Fruit fly (Drosophila melanogaster) whole organism, embryonic: ENCODE data around the gene erm.

Experiments
- BtbVII ChIP-seq: fragments of 200-800 bp; sonication (Bioruptor generic); optimal IDR thresholded peaks from 3 replicates; lab custom pipeline; 2017; ENCODE audit warnings: missing biosample characterization, mild to moderate bottlenecking, missing genetic modification characterization
- CG10979 ChIP-seq: fragments of 200-800 bp; sonication (Bioruptor generic); optimal IDR thresholded peaks from 2 replicates; lab custom pipeline; 2018; ENCODE audit warnings: missing biosample characterization, mild to moderate bottlenecking, missing genetic modification characterization, moderate library complexity
- CG12155 ChIP-seq: fragments of 200-800 bp; sonication (Bioruptor generic); optimal IDR thresholded peaks from 3 replicates; lab custom pipeline; 2016; ENCODE audit warnings: missing biosample characterization, missing genetic modification characterization
- CG12391 ChIP-seq: fragments of 200-800 bp; sonication (Bioruptor generic); optimal IDR thresholded peaks from 3 replicates; lab custom pipeline; 2018; ENCODE audit warnings: missing biosample characterization, mild to moderate bottlenecking, missing genetic modification characterization, moderate library complexity
- CG13775 ChIP-seq: fragments of 200-800 bp; sonication (Bioruptor generic); optimal IDR thresholded peaks from 3 replicates; lab custom pipeline; 2017; ENCODE audit warnings: missing biosample characterization, mild to moderate bottlenecking, missing genetic modification characterization
- CG1603 ChIP-seq: fragments of 200-800 bp; sonication (Bioruptor generic); optimal IDR thresholded peaks from 2 replicates; lab custom pipeline; 2019; ENCODE audit warnings: missing biosample characterization, mild to moderate bottlenecking, missing genetic modification characterization, moderate library complexity
- CG17328 ChIP-seq: fragments of 200-800 bp; sonication (Bioruptor generic); IDR thresholded peaks from 2 replicates; pipeline ENCODE4 v1.3.6; 2022; ENCODE audit warnings: missing biosample characterization, missing genetic modification characterization
- CG18599 ChIP-seq: fragments of 200-800 bp; sonication (Bioruptor generic); optimal IDR thresholded peaks from 3 replicates; lab custom pipeline; 2017; ENCODE audit warnings: missing biosample characterization, missing genetic modification characterization, mild to moderate bottlenecking, moderate library complexity, missing genetic modification reagents
- CG34224 ChIP-seq: fragments of 200-800 bp; sonication (Bioruptor generic); IDR thresholded peaks from 3 replicates; pipeline ENCODE4 v1.3.6; 2022; ENCODE audit warnings: missing biosample characterization, missing genetic modification characterization; ENCODE audit not compliant: partially characterized antibody
- CG34376 ChIP-seq: fragments of 200-800 bp; sonication (Bioruptor generic); optimal IDR thresholded peaks from 2 replicates; lab custom pipeline; 2018; ENCODE audit warnings: missing biosample characterization, mild to moderate bottlenecking, missing genetic modification characterization
- CG3995 ChIP-seq: fragments of 200-800 bp; sonication (Bioruptor generic); optimal IDR thresholded peaks from 3 replicates; lab custom pipeline; 2016; ENCODE audit warnings: missing biosample characterization, missing genetic modification characterization
- CG7556 ChIP-seq: fragments of 200-800 bp; sonication (Bioruptor generic); optimal IDR thresholded peaks from 2 replicates; lab custom pipeline; 2017; ENCODE audit warnings: missing biosample characterization, mild to moderate bottlenecking, missing genetic modification characterization
- CG8089 ChIP-seq: fragments of 200-800 bp; sonication (Bioruptor generic); optimal IDR thresholded peaks from 3 replicates; lab custom pipeline; 2016; ENCODE audit warnings: missing biosample characterization, missing genetic modification characterization
- CG8478 ChIP-seq: fragments of >200 bp; optimal IDR thresholded peaks from 2 replicates; lab custom pipeline; 2018
- Camta ChIP-seq: fragments of 200-800 bp; sonication (Bioruptor generic); optimal IDR thresholded peaks from 2 replicates; lab custom pipeline; 2016; ENCODE audit warnings: missing biosample characterization, missing genetic modification characterization
- D ChIP-seq, 2 experiments: fragments of 200-800 bp in 1 of 2; fragments of >200 bp in 1 of 2; sonication (Bioruptor generic) in 1 of 2; optimal IDR thresholded peaks; 2 replicates in 1 of 2; 3 replicates in 1 of 2; lab custom pipeline; 2017; ENCODE audit warnings: mild to moderate bottlenecking in 1 of 2, missing biosample characterization in 1 of 2, missing genetic modification characterization in 1 of 2, missing genetic modification reagents in 1 of 2
- D19A ChIP-seq: fragments of 200-800 bp; optimal IDR thresholded peaks from 3 replicates; lab custom pipeline; 2019; ENCODE audit warnings: missing biosample characterization, mild to moderate bottlenecking, missing genetic modification characterization, moderate library complexity
- Dbx ChIP-seq: fragments of 200-800 bp; sonication (Bioruptor generic); IDR thresholded peaks from 3 replicates; pipeline ENCODE4 v1.3.6; 2022; ENCODE audit warnings: missing biosample characterization, missing genetic modification characterization
- E2f1 ChIP-seq: fragments of 200-800 bp; sonication (Bioruptor generic); IDR thresholded peaks from 2 replicates; pipeline ENCODE4 v1.3.6; 2022; ENCODE audit warnings: missing biosample characterization, missing genetic modification characterization
- HLH3B ChIP-seq: fragments of 200-800 bp; sonication (Bioruptor generic); IDR thresholded peaks from 2 replicates; pipeline ENCODE4 v1.3.6; 2022; ENCODE audit warnings: missing biosample characterization, missing genetic modification characterization
- Hey ChIP-seq: fragments of 200-800 bp; sonication (Bioruptor generic); optimal IDR thresholded peaks from 3 replicates; lab custom pipeline; 2018; ENCODE audit warnings: missing biosample characterization, mild to moderate bottlenecking, missing genetic modification characterization
- Hmr ChIP-seq: fragments of 200-800 bp; sonication (Bioruptor generic); optimal IDR thresholded peaks from 3 replicates; lab custom pipeline; 2017; ENCODE audit warnings: mild to moderate bottlenecking, missing biosample characterization, missing genetic modification reagents, missing genetic modification characterization
- NfI ChIP-seq: fragments of 200-800 bp; sonication (Bioruptor generic); optimal IDR thresholded peaks from 3 replicates; lab custom pipeline; 2018; ENCODE audit warnings: missing biosample characterization, mild to moderate bottlenecking, missing genetic modification characterization, moderate library complexity
- Ptx1 ChIP-seq: fragments of 200-800 bp; sonication (Bioruptor generic); IDR thresholded peaks from 2 replicates; pipeline ENCODE4 v1.3.6; 2022; ENCODE audit warnings: missing biosample characterization, missing genetic modification characterization
- Rfx ChIP-seq: fragments of 200-800 bp; sonication (Bioruptor generic); IDR thresholded peaks from 2 replicates; pipeline ENCODE4 v1.3.6; 2022; ENCODE audit warnings: missing biosample characterization, missing genetic modification characterization
- Sox102F ChIP-seq: fragments of 200-800 bp; sonication (Bioruptor generic); optimal IDR thresholded peaks from 2 replicates; lab custom pipeline; 2018; ENCODE audit warnings: missing biosample characterization, mild to moderate bottlenecking, missing genetic modification characterization, moderate library complexity
- Vsx1 ChIP-seq: fragments of 200-800 bp; sonication (Bioruptor generic); optimal IDR thresholded peaks from 2 replicates; lab custom pipeline; 2017; ENCODE audit warnings: missing biosample characterization, mild to moderate bottlenecking, missing genetic modification characterization, missing genetic modification reagents
- cad ChIP-seq: fragments of >200 bp; optimal IDR thresholded peaks from 2 replicates; lab custom pipeline; 2017; ENCODE audit warnings: missing biosample characterization, missing genetic modification characterization
- dmrt99B ChIP-seq: fragments of 200-800 bp; sonication (Bioruptor generic); optimal IDR thresholded peaks from 2 replicates; lab custom pipeline; 2018; ENCODE audit warnings: missing biosample characterization, mild to moderate bottlenecking, missing genetic modification characterization, moderate library complexity
- dysf ChIP-seq: fragments of 200-800 bp; sonication (Bioruptor generic); IDR thresholded peaks from 3 replicates; pipeline ENCODE4 v1.3.6; 2022; ENCODE audit warnings: missing biosample characterization, missing genetic modification characterization
- esg ChIP-seq: fragments of 200-800 bp; sonication (Bioruptor generic); conservative IDR thresholded peaks from 2 replicates; pipeline ENCODE4 v1.3.6; 2022; ENCODE audit warnings: missing biosample characterization, missing genetic modification characterization
- eve ChIP-seq, 2 experiments: fragments of >200 bp; optimal IDR thresholded peaks; 2 replicates each; lab custom pipeline; 2017; ENCODE audit warnings: missing biosample characterization in 2 of 2, missing genetic modification characterization in 2 of 2
- gem ChIP-seq: fragments of 200-800 bp; sonication (Bioruptor generic); optimal IDR thresholded peaks from 2 replicates; lab custom pipeline; 2019; ENCODE audit warnings: missing biosample characterization, mild to moderate bottlenecking, missing genetic modification characterization, moderate library complexity
- gt ChIP-seq: fragments of 200-800 bp; sonication (Bioruptor generic); IDR thresholded peaks from 2 replicates; pipeline ENCODE4 v1.3.6; 2022; ENCODE audit warnings: missing biosample characterization, missing genetic modification characterization
- jing ChIP-seq: fragments of 200-800 bp; sonication (Bioruptor generic); optimal IDR thresholded peaks from 2 replicates; lab custom pipeline; 2018; ENCODE audit warnings: missing biosample characterization, mild to moderate bottlenecking, missing genetic modification characterization
- lmd ChIP-seq: fragments of 200-800 bp; sonication (Bioruptor generic); IDR thresholded peaks from 2 replicates; pipeline ENCODE4 v1.3.6; 2022; ENCODE audit warnings: missing biosample characterization, missing genetic modification characterization
- lola ChIP-seq, 3 experiments: fragments of >200 bp in 2 of 3; fragments of 200-800 bp in 1 of 3; sonication (Bioruptor generic) in 1 of 3; optimal IDR thresholded peaks; 2 replicates each; lab custom pipeline; 2017 to 2019; ENCODE audit warnings: missing biosample characterization in 3 of 3, missing genetic modification characterization in 3 of 3, mild to moderate bottlenecking in 1 of 3, moderate library complexity in 1 of 3
- luna ChIP-seq: fragments of 200-800 bp; sonication (Bioruptor generic); optimal IDR thresholded peaks from 2 replicates; lab custom pipeline; 2016; ENCODE audit warnings: missing biosample characterization, missing genetic modification characterization
- mld ChIP-seq: fragments of 200-800 bp; sonication (Bioruptor generic); IDR thresholded peaks from 3 replicates; pipeline ENCODE4 v1.3.6; 2022; ENCODE audit warnings: missing biosample characterization, missing genetic modification characterization; ENCODE audit not compliant: partially characterized antibody
- prd ChIP-seq, 3 experiments: fragments of >200 bp in 2 of 3; fragments of 200-800 bp in 1 of 3; sonication (Bioruptor generic) in 1 of 3; optimal IDR thresholded peaks in 2 of 3; IDR thresholded peaks in 1 of 3; 2 replicates in 2 of 3; 3 replicates in 1 of 3; pipeline versions ENCODE4 v1.3.6 to Lab custom; 2017 to 2022; ENCODE audit warnings: missing biosample characterization in 1 of 3, missing genetic modification characterization in 1 of 3
- seq ChIP-seq: fragments of 200-800 bp; sonication (Bioruptor generic); IDR thresholded peaks from 2 replicates; pipeline ENCODE4 v1.3.6; 2022; ENCODE audit warnings: missing biosample characterization, missing genetic modification characterization
- sisA ChIP-seq: fragments of 200-800 bp; sonication (Bioruptor generic); IDR thresholded peaks from 2 replicates; pipeline ENCODE4 v1.3.6; 2022; ENCODE audit warnings: missing biosample characterization, missing genetic modification characterization
- slbo ChIP-seq: fragments of 200-800 bp; sonication (Bioruptor generic); IDR thresholded peaks from 2 replicates; pipeline ENCODE4 v1.3.6; 2022; ENCODE audit warnings: missing biosample characterization, missing genetic modification characterization
- sr ChIP-seq: fragments of 200-800 bp; sonication (Bioruptor generic); IDR thresholded peaks from 3 replicates; pipeline ENCODE4 v1.3.6; 2022; ENCODE audit warnings: missing biosample characterization, missing genetic modification characterization
- tgo ChIP-seq: fragments of 200-800 bp; sonication (Bioruptor generic); IDR thresholded peaks from 3 replicates; pipeline ENCODE4 v1.3.6; 2022; ENCODE audit warnings: missing biosample characterization, missing genetic modification characterization
- ttk ChIP-seq: fragments of 200-800 bp; sonication (Bioruptor generic); IDR thresholded peaks from 2 replicates; pipeline ENCODE4 v2.1.2; 2022; ENCODE audit warnings: missing biosample characterization, missing genetic modification characterization
- vvl ChIP-seq: fragments of 200-800 bp; sonication (Bioruptor generic); IDR thresholded peaks from 2 replicates; pipeline ENCODE4 v1.3.6; 2022; ENCODE audit warnings: missing biosample characterization, missing genetic modification characterization
- zfh1 ChIP-seq: fragments of 200-800 bp; sonication (Bioruptor generic); IDR thresholded peaks from 3 replicates; pipeline ENCODE4 v1.3.6; 2022; ENCODE audit warnings: missing biosample characterization, missing genetic modification characterization

erm gene

DNA sequence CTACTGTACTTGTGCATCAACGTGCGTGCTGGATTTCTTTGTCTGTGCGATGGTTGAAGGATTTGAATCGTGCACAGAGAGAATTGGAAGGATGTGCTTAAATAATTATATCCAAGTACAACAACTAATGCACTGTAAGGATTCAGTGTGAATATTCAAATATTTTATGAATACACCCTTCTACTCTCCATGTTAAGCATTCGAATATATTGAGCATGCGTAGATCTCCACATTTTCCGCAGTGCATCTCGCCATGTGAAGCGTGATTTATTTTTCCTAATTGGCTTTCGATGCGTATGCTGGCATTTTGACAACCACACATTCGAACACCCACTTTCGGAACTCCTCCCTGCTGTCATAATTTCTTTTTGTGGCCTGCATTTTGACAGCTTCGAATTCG, 10.1 kb downstream of the erm start (continued):
- TF ChIP-seq Dbx (GFP tag; lab: Robert Waterston, UW) (no peak), CG3995 (GFP tag; lab: Kevin White, UChicago) (no peak)
- TF ChIP-seq, all 482 proteins: peak for 11

DNA sequence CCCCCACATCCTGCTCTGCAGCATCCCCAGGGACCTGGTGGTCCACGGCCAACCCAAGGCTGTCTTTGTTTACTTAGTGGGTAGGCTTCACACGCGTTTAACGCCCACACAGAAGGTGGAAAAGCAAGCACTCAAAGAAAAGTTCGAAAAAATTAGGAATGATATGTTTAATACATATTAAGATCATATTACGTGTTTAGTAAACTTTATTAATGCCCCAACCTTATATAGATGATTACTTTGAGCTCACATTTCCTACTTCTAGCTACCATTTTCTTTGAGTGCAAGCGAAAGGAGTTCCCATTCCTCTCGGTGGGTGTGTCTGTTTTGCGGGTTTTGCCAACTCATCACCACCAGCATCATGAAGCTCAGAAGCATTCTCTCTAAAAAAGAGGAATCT, 10.7 kb downstream of the erm start:
- no peak for TF ChIP-seq CG12155
- TF ChIP-seq gt (GFP tag; lab: Robert Waterston, UW): no peak
- no peak for TF ChIP-seq Vsx1 (GFP tag; lab: Kevin White, UChicago)
- TF ChIP-seq ttk (GFP tag; lab: Robert Waterston, UW): 0 out of 2 replicates have a peak, but pooled peaks have one; percentile 12
- no peak for TF ChIP-seq CG13775 (GFP tag; lab: Kevin White, UChicago)
- peak; percentile 4 for TF ChIP-seq CG7556
- no peak for TF ChIP-seq Camta (GFP tag; lab: Kevin White, UChicago)
- peak; percentile 23; the same call in 1 of the 3 replicates for TF ChIP-seq dysf (GFP tag; lab: Robert Waterston, UW)
- TF ChIP-seq CG8478 (lab: Kevin White, UChicago): no peak
- no peak for TF ChIP-seq BtbVII (GFP tag; lab: Kevin White, UChicago)
- TF ChIP-seq CG34376 (GFP tag; lab: Kevin White, UChicago): no peak
- peak; percentile 27 for TF ChIP-seq dmrt99B
- peak; percentile 52; the same call in 1 of the 3 replicates for TF ChIP-seq tgo (GFP tag; lab: Robert Waterston, UW)
- TF ChIP-seq CG10979: peak; percentile 19
- TF ChIP-seq E2f1 (GFP tag; lab: Robert Waterston, UW): no peak
- TF ChIP-seq sisA (GFP tag; lab: Robert Waterston, UW): peak; percentile 38
- peak; percentile 44 for TF ChIP-seq Sox102F
- TF ChIP-seq jing (GFP tag; lab: Kevin White, UChicago): no peak
- no peak for TF ChIP-seq seq (GFP tag; lab: Robert Waterston, UW)
- peak; percentile 22 for TF ChIP-seq Hmr (GFP tag; lab: Kevin White, UChicago)
- no peak for TF ChIP-seq CG8089
- TF ChIP-seq CG18599 (GFP tag; lab: Kevin White, UChicago): peak; percentile 8
- peak; percentile 31; the same call in 1 of the 2 replicates for TF ChIP-seq CG17328 (GFP tag; lab: Robert Waterston, UW)
- no peak for TF ChIP-seq luna (GFP tag; lab: Kevin White, UChicago)
- no peak for TF ChIP-seq D (optimal IDR thresholded peaks at IDR 0.05; lab: Kevin White, UChicago)
- TF ChIP-seq D (GFP tag; optimal IDR thresholded peaks at IDR 0.05; lab: Kevin White, UChicago): peak; percentile 17
- TF ChIP-seq gem: peak; percentile 58
- TF ChIP-seq HLH3B (GFP tag; lab: Robert Waterston, UW): 0 out of 2 replicates have a peak, but pooled peaks have one; percentile 10
- no peak for TF ChIP-seq Hey (tag; lab: Kevin White, UChicago)
- TF ChIP-seq esg (GFP tag; lab: Robert Waterston, UW): peak; percentile 40; the same call in 1 of the 2 replicates
- TF ChIP-seq lola (GFP tag; optimal IDR thresholded peaks at IDR 0.05; lab: Kevin White, UChicago): no peak
- no peak for TF ChIP-seq prd (optimal IDR thresholded peaks at IDR 0.05; lab: Kevin White, UChicago)
- peak; percentile 31; the same call in 1 of the 3 replicates for TF ChIP-seq prd (GFP tag; IDR thresholded peaks at IDR 0.05; lab: Robert Waterston, UW)
- no peak for TF ChIP-seq CG34224 (GFP tag; lab: Robert Waterston, UW)
- TF ChIP-seq Ptx1 (GFP tag; lab: Robert Waterston, UW): peak; percentile 55; the same call in 1 of the 2 replicates
- TF ChIP-seq Rfx (GFP tag; lab: Robert Waterston, UW): 0 out of 2 replicates have a peak, but pooled peaks have one; percentile 9
- TF ChIP-seq sr: no peak
- TF ChIP-seq cad (GFP tag; lab: Kevin White, UChicago): no peak
- TF ChIP-seq D19A (tag; lab: Kevin White, UChicago): no peak
- peak; percentile 42 for TF ChIP-seq lmd (GFP tag; lab: Robert Waterston, UW)
- no peak for TF ChIP-seq mld (GFP tag; lab: Robert Waterston, UW)
- TF ChIP-seq zfh1 (GFP tag; lab: Robert Waterston, UW): peak; percentile 59; the same call in 2 of the 3 replicates
- no peak for TF ChIP-seq eve (GFP tag; optimal IDR thresholded peaks at IDR 0.05; lab: Kevin White, UChicago)
- no peak for TF ChIP-seq NfI (GFP tag; lab: Kevin White, UChicago)
- TF ChIP-seq CG12391: peak; percentile 31
- peak; percentile 52 for TF ChIP-seq CG1603 (tag; lab: Kevin White, UChicago)
- TF ChIP-seq slbo: peak; percentile 27; the same call in 1 of the 2 replicates
- peak; percentile 54 for TF ChIP-seq vvl (GFP tag; lab: Robert Waterston, UW)
